Worm (Caenorhabditis elegans) whole organism, midembryonic: ENCODE data around the gene F59B10.3.

Experiments used
- T22C8.4 ChIP-seq: fragments of 200-800 bp; sonication (Bioruptor generic); IDR thresholded peaks from 2 replicates; pipeline ENCODE4 v1.3.6; 2022; ENCODE audit warnings: missing genetic modification characterization, missing compliant biosample characterization
- cog-1 ChIP-seq: sonication (generic microtip); optimal IDR thresholded peaks from 2 replicates; lab custom pipeline; 2016; ENCODE audit warnings: missing genetic modification characterization, missing compliant biosample characterization
- flt-1 ChIP-seq: fragments of 200-800 bp; sonication (Bioruptor generic); IDR thresholded peaks from 2 replicates; pipeline ENCODE4 v1.3.6; 2022; ENCODE audit warnings: missing genetic modification characterization, missing compliant biosample characterization
- klf-2 ChIP-seq: fragments of 200-800 bp; sonication (Bioruptor generic); conservative IDR thresholded peaks from 2 replicates; pipeline ENCODE4 v1.3.6; 2022; ENCODE audit warnings: missing genetic modification reagents, missing genetic modification characterization, missing compliant biosample characterization
- med-1 ChIP-seq: sonication (generic microtip); optimal IDR thresholded peaks from 2 replicates; lab custom pipeline; 2017; ENCODE audit warnings: missing genetic modification characterization, mild to moderate bottlenecking, missing compliant biosample characterization, antibody characterized with exemption, missing genetic modification reagents; ENCODE audit not compliant: insufficient read depth
- ref-1 ChIP-seq: fragments of 200-800 bp; sonication (Bioruptor generic); conservative IDR thresholded peaks from 2 replicates; pipeline ENCODE4 v1.3.6; 2022; ENCODE audit warnings: missing genetic modification reagents, missing genetic modification characterization, missing compliant biosample characterization
- tab-1 ChIP-seq: fragments of 200-800 bp; sonication (Bioruptor generic); IDR thresholded peaks from 2 replicates; pipeline ENCODE4 v1.3.6; 2022; ENCODE audit warnings: missing genetic modification characterization, missing compliant biosample characterization

- no peak for TF ChIP-seq med-1 (GFP tag; lab: Kevin White, UChicago)
- TF ChIP-seq tab-1 (GFP tag; lab: Robert Waterston, UW) = no peak
- no peak for TF ChIP-seq flt-1
- no peak for TF ChIP-seq cog-1 (tag; lab: Kevin White, UChicago)
- TF ChIP-seq klf-2 (GFP tag; lab: Robert Waterston, UW) = no peak
- TF ChIP-seq T22C8.4 = no peak
- TF ChIP-seq ref-1 (GFP tag; lab: Robert Waterston, UW) = no peak
Observed at ce11 chrII:10466552-10466951, 43.8 kb upstream of the F59B10.3 start, which contains the start of gene tnc-2.
